Worm (Caenorhabditis elegans): ENCODE data around the gene nlp-13.
A peak's percentile ranks its signal among the peaks of the same experiment; 100 is the strongest.

Gene nlp-13

DNA sequence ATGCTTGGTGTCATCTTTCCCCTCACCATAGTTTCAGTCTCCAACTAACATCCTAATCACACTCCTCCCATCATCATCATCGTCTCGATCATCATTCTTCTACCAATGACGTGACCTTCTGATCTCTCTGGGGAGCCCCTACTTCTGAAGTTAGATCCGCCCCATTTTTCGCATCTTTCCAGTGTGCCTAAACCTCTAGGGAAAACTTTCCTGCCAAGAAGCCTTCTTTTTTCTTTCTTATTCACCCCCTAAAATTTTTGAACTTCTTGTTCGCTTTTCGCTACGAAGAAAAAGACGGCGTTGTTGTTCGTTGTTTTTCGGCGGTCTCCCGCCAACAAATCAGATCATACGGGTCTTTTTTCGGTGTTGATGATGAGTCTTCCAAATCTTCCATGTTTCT, 17.9 kb upstream of the nlp-13 start:
- no peak for TF ChIP-seq ceh-9 (tag; optimal IDR thresholded peaks at IDR 0.05)
- peak; percentile 24 for TF ChIP-seq lin-39 (tag; optimal IDR thresholded peaks at IDR 0.05)
- no peak for TF ChIP-seq egl-27 (tag; optimal IDR thresholded peaks at IDR 0.05)
- no peak for TF ChIP-seq nhr-11 (tag; optimal IDR thresholded peaks at IDR 0.05)
- TF ChIP-seq daf-12 (tag; optimal IDR thresholded peaks at IDR 0.05) = no peak
- no peak for TF ChIP-seq nhr-25 (tag; optimal IDR thresholded peaks at IDR 0.05)
- TF ChIP-seq nhr-76 (tag; optimal IDR thresholded peaks at IDR 0.05) = no peak
- TF ChIP-seq mdl-1 (tag; optimal IDR thresholded peaks at IDR 0.05) = no peak
- TF ChIP-seq nfya-1 (tag; optimal IDR thresholded peaks at IDR 0.05; ENCODE audit: insufficient read depth) = peak; percentile 10
- peak; percentile 46 for TF ChIP-seq elt-1 (tag; optimal IDR thresholded peaks at IDR 0.05)
- no peak for TF ChIP-seq fkh-10 (GFP tag; optimal IDR thresholded peaks at IDR 0.05)

DNA sequence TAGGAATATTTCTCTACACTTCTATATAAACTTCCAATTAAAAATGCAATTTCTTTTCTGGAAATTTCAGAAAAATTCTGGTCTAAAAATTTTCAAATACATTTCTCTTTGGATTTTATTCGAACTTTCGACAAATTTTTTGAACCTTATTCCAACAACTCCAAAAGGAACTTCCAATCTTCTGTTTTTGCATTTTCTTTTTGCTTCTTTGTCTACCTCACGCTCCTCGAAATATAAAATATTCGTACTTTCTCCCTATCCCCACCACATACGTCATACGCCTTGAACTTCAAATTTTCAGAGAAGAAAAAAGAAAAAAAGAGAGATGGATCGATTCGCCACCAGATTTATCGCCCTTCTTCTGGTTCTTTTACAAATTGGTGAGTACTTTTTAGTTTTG, 16.9 kb upstream of the nlp-13 start, which contains the start of gene nlp-9:
TSS of gene nlp-9 (plus strand) at position 301 of the 400 bp plus-strand sequence.
- TF ChIP-seq fos-1 (tag; optimal IDR thresholded peaks at IDR 0.05) = no peak
- TF ChIP-seq ztf-4 (tag; optimal IDR thresholded peaks at IDR 0.05) = no peak
- no peak for TF ChIP-seq fkh-2 (tag; optimal IDR thresholded peaks at IDR 0.05)
- no peak for TF ChIP-seq aly-2 (tag; optimal IDR thresholded peaks at IDR 0.05)
- no peak for TF ChIP-seq pqm-1 (tag; optimal IDR thresholded peaks at IDR 0.05)
- TF ChIP-seq nhr-43 (tag; optimal IDR thresholded peaks at IDR 0.05; ENCODE audit: poor library complexity, severe bottlenecking) = no peak
- no peak for TF ChIP-seq nhr-67 (tag; optimal IDR thresholded peaks at IDR 0.05)
- no peak for TF ChIP-seq elt-3 (tag; optimal IDR thresholded peaks at IDR 0.05)
- no peak for TF ChIP-seq nhr-77 (tag; optimal IDR thresholded peaks at IDR 0.05)
- no peak for TF ChIP-seq unc-39 (tag; optimal IDR thresholded peaks at IDR 0.05)
- no peak for TF ChIP-seq tbx-2 (tag; optimal IDR thresholded peaks at IDR 0.05)
- TF ChIP-seq R02D3.7 (tag; optimal IDR thresholded peaks at IDR 0.05) = no peak
- no peak for TF ChIP-seq ZK546.5 (tag; optimal IDR thresholded peaks at IDR 0.05)
- no peak for TF ChIP-seq mml-1 (tag; optimal IDR thresholded peaks at IDR 0.05)

DNA sequence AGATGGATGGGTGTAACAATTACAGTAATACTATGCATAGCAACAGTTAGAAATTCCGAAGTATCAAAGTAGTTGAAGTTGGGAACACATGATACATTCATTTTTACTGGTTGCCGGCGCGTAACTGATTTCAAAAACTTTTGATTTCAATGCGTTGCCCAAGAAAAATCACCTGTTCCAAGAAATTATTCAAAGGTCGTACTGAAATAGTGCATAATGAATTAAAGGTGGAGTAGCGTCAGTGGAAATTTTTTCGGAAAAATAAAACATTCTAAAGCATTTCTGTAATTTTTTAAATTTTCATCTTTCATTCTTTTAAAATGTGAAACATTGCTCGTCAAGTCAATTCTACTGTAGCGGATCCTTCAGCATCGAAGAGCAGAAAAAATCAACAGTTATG, 4.1 kb downstream of the nlp-13 start, which contains the start of gene srh-204:
TSS of gene srh-204 (minus strand) at position 101 of the 400 bp plus-strand sequence.
- TF ChIP-seq pqm-1 (tag; optimal IDR thresholded peaks at IDR 0.05) = no peak
- no peak for TF ChIP-seq elt-3 (tag; optimal IDR thresholded peaks at IDR 0.05)
- TF ChIP-seq aly-2 (tag; optimal IDR thresholded peaks at IDR 0.05) = no peak
- TF ChIP-seq pha-4 (tag; optimal IDR thresholded peaks at IDR 0.05) = no peak

DNA sequence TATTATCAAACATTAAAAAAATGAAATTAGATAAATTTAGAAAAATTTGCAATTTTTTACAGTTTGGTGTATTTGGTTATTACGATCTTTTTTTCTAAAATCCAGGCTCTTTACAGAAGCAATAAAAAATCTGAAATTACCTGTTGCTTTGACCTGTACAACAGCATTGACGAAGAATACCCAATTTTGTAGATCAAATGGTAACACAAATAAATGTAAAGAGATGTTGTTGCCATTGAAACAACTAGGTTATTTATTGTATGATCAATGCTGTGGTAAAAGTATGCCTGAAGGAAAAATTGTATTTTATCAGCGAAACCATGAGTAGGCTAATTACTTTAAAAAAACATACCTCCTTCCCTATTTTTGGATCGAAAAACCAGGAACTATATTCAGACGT, 5.3 kb downstream of the nlp-13 start:
- TF ChIP-seq egl-5 (tag; optimal IDR thresholded peaks at IDR 0.05) = no peak
- TF ChIP-seq egl-27 (tag; optimal IDR thresholded peaks at IDR 0.05) = no peak

DNA sequence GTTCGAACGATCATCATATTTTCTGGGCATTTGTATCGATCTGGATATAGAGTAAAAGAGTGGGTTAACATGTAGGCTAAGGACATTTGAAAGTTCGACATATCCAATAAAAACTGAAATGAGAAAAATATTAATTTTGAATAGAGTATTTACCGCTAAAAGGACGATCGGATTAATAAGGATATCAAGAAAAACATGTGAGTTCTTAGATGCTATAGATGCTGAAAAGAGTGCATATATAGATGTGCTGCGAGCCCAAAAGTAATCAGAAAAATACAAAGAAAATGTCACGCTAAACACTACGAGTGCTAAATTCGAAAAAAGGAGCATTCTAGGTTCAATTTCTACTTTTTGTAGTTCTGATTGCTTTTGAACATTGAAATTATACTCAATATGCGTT, 6.2 kb downstream of the nlp-13 start, which contains the start of gene srt-12:
TSS of gene srt-12 (minus strand) at position 101 of the 400 bp plus-strand sequence.
- TF ChIP-seq fkh-2 (tag; optimal IDR thresholded peaks at IDR 0.05) = no peak
- TF ChIP-seq ZK546.5 (tag; optimal IDR thresholded peaks at IDR 0.05) = no peak
- TF ChIP-seq nhr-12 (tag; optimal IDR thresholded peaks at IDR 0.05) = no peak
- TF ChIP-seq elt-2 (tag; optimal IDR thresholded peaks at IDR 0.05) = no peak

DNA sequence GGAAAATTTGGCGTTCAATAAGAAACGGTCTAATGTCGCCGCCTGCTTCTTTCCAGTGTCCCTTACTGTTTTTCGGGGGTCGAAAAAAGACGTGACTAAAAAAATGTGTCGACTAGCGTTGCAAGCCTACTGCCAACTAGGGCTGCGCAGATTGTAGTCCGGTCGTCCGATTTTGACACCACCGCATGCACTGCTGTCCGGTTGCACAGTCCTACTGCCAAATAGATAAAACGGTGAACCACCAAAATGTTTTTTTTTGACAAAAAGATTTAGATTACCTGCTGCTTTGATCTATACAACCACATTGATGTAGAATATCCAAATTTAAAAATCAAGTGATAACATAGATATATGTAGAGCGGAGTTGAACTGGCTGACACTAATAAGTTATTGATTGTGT, 12.1 kb downstream of the nlp-13 start:
- TF ChIP-seq ama-1 (optimal IDR thresholded peaks at IDR 0.05) = no peak
- TF ChIP-seq zag-1 (tag; optimal IDR thresholded peaks at IDR 0.05) = no peak
- TF ChIP-seq pqm-1 (tag; optimal IDR thresholded peaks at IDR 0.05) = no peak
- TF ChIP-seq unc-39 (tag; optimal IDR thresholded peaks at IDR 0.05) = no peak
- no peak for TF ChIP-seq ceh-16 (tag; optimal IDR thresholded peaks at IDR 0.05)
- no peak for TF ChIP-seq ztf-11 (tag; optimal IDR thresholded peaks at IDR 0.05)
- no peak for TF ChIP-seq ztf-4 (tag; optimal IDR thresholded peaks at IDR 0.05)
- TF ChIP-seq ceh-9 (tag; optimal IDR thresholded peaks at IDR 0.05) = no peak

All from whole organism, L3 larva.